Worm (Caenorhabditis elegans): Measurements from ENCODE around the gene C38D9.8.

The C38D9.8 gene

ce11 chrV:17565903-17566302 is 13.2 kb upstream of the C38D9.8 start, which contains the start of gene fbxa-171:
TSS of gene fbxa-171 (minus strand) at chrV:17566003.
- no peak for TF ChIP-seq lin-13 (tag; optimal IDR thresholded peaks at IDR 0.05)

- no peak for TF ChIP-seq nhr-76 (tag; optimal IDR thresholded peaks at IDR 0.05)
- no peak for TF ChIP-seq elt-3 (tag; optimal IDR thresholded peaks at IDR 0.05)
- TF ChIP-seq ceh-83 (GFP tag; optimal IDR thresholded peaks at IDR 0.05): no peak
- no peak for TF ChIP-seq unc-120 (tag; optimal IDR thresholded peaks at IDR 0.05; ENCODE audit: poor library complexity, severe bottlenecking)
- TF ChIP-seq ceh-43 (GFP tag; optimal IDR thresholded peaks at IDR 0.05): no peak
- no peak for TF ChIP-seq lin-32 (GFP tag; optimal IDR thresholded peaks at IDR 0.05)
- TF ChIP-seq mab-5 (tag; optimal IDR thresholded peaks at IDR 0.05): no peak
- no peak for TF ChIP-seq nhr-12 (tag; optimal IDR thresholded peaks at IDR 0.05)
- TF ChIP-seq mep-1 (tag; optimal IDR thresholded peaks at IDR 0.05): no peak
- TF ChIP-seq M03D4.4 (tag; optimal IDR thresholded peaks at IDR 0.05): no peak
- TF ChIP-seq tbx-8 (GFP tag; optimal IDR thresholded peaks at IDR 0.05): no peak
- TF ChIP-seq lsy-2 (tag; optimal IDR thresholded peaks at IDR 0.05): no peak
Observed at ce11 chrV:17558946-17559345, 6.3 kb upstream of the C38D9.8 start, which contains the start of gene fbxa-172. TSS of gene fbxa-172 (plus strand) at chrV:17559246.

- TF ChIP-seq ceh-43 (GFP tag; optimal IDR thresholded peaks at IDR 0.05): no peak
- TF ChIP-seq lsy-2 (tag; optimal IDR thresholded peaks at IDR 0.05): no peak
Observed at ce11 chrV:17558377-17558776, 5.7 kb upstream of the C38D9.8 start, which contains the start of gene fbxa-174. TSS of gene fbxa-174 (minus strand) at chrV:17558477.

ce11 chrV:17551396-17551795 is 1.3 kb downstream of the C38D9.8 start:
- TF ChIP-seq ztf-11 (tag; optimal IDR thresholded peaks at IDR 0.05): no peak
- no peak for TF ChIP-seq sptf-1 (tag; optimal IDR thresholded peaks at IDR 0.05)
- TF ChIP-seq mab-5 (tag; optimal IDR thresholded peaks at IDR 0.05): no peak
- TF ChIP-seq M03D4.4 (tag; optimal IDR thresholded peaks at IDR 0.05): no peak
- no peak for TF ChIP-seq ces-1 (GFP tag; optimal IDR thresholded peaks at IDR 0.05)
- no peak for TF ChIP-seq unc-120 (tag; optimal IDR thresholded peaks at IDR 0.05; ENCODE audit: poor library complexity, severe bottlenecking)

- no peak for TF ChIP-seq cnd-1 (tag; optimal IDR thresholded peaks at IDR 0.05)
- no peak for TF ChIP-seq unc-120 (tag; optimal IDR thresholded peaks at IDR 0.05; ENCODE audit: poor library complexity, severe bottlenecking)
- no peak for TF ChIP-seq M03D4.4 (tag; optimal IDR thresholded peaks at IDR 0.05)
- no peak for TF ChIP-seq ztf-11 (tag; optimal IDR thresholded peaks at IDR 0.05)
- no peak for TF ChIP-seq nhr-12 (tag; optimal IDR thresholded peaks at IDR 0.05)
- TF ChIP-seq ces-1 (GFP tag; optimal IDR thresholded peaks at IDR 0.05): no peak
- TF ChIP-seq elt-1 (tag; optimal IDR thresholded peaks at IDR 0.05; ENCODE audit: borderline replicate concordance, insufficient read depth): no peak
- TF ChIP-seq mls-2 (tag; optimal IDR thresholded peaks at IDR 0.05): no peak
- no peak for TF ChIP-seq ceh-39 (tag; optimal IDR thresholded peaks at IDR 0.05)
- no peak for TF ChIP-seq nhr-237 (tag; optimal IDR thresholded peaks at IDR 0.05)
- TF ChIP-seq tbx-8 (GFP tag; optimal IDR thresholded peaks at IDR 0.05): no peak
- TF ChIP-seq nhr-28 (tag; optimal IDR thresholded peaks at IDR 0.05): no peak
Observed at ce11 chrV:17549362-17549761, 3.3 kb downstream of the C38D9.8 start, which contains the start of gene fbxa-176. TSS of gene fbxa-176 (plus strand) at chrV:17549675.

- TF ChIP-seq mab-5 (tag; optimal IDR thresholded peaks at IDR 0.05) (no peak), mep-1 (tag; optimal IDR thresholded peaks at IDR 0.05) (no peak), lin-32 (GFP tag; optimal IDR thresholded peaks at IDR 0.05) (no peak), ces-1 (GFP tag; optimal IDR thresholded peaks at IDR 0.05) (no peak)
Observed at ce11 chrV:17548635-17549034, 4.0 kb downstream of the C38D9.8 start.

- TF ChIP-seq drap-1 (GFP tag; optimal IDR thresholded peaks at IDR 0.05): no peak
- no peak for TF ChIP-seq elt-3 (tag; optimal IDR thresholded peaks at IDR 0.05)
- TF ChIP-seq snpc-4 (tag; optimal IDR thresholded peaks at IDR 0.05): no peak
- no peak for TF ChIP-seq lin-32 (GFP tag; optimal IDR thresholded peaks at IDR 0.05)
- TF ChIP-seq lsy-2 (tag; optimal IDR thresholded peaks at IDR 0.05): no peak
Observed at ce11 chrV:17546931-17547330, 5.7 kb downstream of the C38D9.8 start.

- TF ChIP-seq flh-1 (GFP tag; optimal IDR thresholded peaks at IDR 0.05) (no peak), zip-8 (tag; optimal IDR thresholded peaks at IDR 0.05) (no peak), drap-1 (GFP tag; optimal IDR thresholded peaks at IDR 0.05) (peak; percentile 10), mep-1 (tag; optimal IDR thresholded peaks at IDR 0.05) (no peak), bed-3 (GFP tag; optimal IDR thresholded peaks at IDR 0.05) (no peak)
Observed at ce11 chrV:17542304-17542703, 10.4 kb downstream of the C38D9.8 start.

Measured in whole organism, mixed stage, embryonic.